Worm (Caenorhabditis elegans): ENCODE data around the gene npr-35.

ce11 chrIV:7754114-7754513, 10.5 kb downstream of the npr-35 start:
- TF ChIP-seq dao-5 (tag; optimal IDR thresholded peaks at IDR 0.05) = no peak
- no peak for TF ChIP-seq W03F9.2 (tag; optimal IDR thresholded peaks at IDR 0.05)
